Fruit fly (Drosophila melanogaster): ENCODE data around the gene toy.

The toy gene

DNA sequence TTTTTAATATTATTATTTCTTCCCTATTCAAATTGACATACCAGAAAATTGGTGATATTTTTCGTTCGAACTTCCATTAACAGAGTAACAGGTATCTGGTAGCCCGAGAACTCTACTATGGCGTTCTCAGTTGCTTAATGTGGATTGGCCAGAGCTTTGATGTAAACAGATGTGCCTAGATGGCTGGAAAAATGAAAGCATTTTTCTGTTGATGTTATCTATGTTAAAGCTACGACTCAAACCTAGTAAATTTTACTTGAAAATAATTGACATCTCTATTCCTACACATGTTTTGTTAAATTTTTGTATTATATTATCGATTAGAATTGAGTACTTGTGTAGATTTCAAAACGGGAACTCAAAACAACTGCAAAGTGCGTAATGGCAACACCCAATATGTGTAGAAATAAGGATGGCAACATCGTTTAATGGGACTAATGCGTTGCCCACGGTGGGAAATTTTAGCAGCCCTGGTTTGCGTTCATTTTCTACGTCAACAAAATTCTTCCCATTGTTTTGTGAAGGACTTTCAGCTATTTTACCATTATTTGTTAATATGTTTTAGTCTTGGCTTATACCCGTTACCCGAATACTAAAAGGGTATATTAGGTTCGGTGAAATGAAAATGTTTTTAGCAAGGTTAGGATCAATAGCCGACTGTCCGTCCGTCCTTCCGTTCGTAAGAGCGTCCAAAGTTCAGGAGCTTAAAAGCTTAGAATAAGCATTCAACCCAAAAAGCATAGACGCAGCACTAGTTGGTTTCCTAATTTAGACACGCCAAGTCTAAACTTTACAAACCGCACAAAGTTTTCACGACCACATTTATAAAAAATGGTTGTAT, 9.7 kb upstream of the toy start:
- TF ChIP-seq CTCF (optimal IDR thresholded peaks at IDR 0.05) (peak; percentile 85 to 86), CG8478 (optimal IDR thresholded peaks at IDR 0.05) (no peak)

DNA sequence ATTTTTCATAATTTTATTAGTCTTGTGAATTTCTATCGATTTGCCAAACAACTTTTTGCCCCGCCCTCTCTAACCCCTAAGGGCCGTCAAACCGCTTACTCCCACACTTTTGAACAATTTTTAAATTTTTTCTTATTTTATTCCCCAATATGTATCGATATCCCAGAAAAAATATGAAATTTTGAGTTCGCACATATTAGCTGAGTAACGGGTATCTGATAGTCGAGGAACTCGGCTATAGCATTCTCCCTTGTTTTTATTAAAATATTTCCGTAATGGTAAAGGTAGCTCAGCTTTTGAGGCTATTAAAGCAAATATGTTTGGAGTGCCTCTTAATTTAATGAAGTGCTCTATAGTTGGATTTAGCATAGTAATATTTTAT, 9.1 kb upstream of the toy start:
- no peak for TF ChIP-seq CG8478 (optimal IDR thresholded peaks at IDR 0.05)
- no peak for TF ChIP-seq CTCF (optimal IDR thresholded peaks at IDR 0.05)

DNA sequence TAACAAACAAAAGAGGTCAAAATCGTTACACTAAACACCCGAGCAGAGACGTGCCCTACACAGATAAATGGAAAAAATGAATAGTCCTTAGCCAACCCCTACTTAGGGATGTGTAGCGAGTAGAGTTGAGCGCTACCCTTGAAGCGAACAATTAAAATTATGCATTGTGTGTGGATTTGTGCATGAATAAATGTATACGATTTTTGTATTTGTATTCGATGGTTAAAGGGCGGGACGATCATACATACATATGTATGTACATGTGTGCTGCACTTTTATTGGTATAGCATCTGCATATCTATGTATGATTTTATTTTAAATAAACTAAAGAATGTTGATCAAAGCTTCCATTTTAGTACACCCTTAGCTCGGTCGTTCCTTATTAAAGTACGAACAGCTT, 8.4 kb upstream of the toy start:
- no peak for TF ChIP-seq CTCF (optimal IDR thresholded peaks at IDR 0.05)
- no peak for TF ChIP-seq CG8478 (optimal IDR thresholded peaks at IDR 0.05)

DNA sequence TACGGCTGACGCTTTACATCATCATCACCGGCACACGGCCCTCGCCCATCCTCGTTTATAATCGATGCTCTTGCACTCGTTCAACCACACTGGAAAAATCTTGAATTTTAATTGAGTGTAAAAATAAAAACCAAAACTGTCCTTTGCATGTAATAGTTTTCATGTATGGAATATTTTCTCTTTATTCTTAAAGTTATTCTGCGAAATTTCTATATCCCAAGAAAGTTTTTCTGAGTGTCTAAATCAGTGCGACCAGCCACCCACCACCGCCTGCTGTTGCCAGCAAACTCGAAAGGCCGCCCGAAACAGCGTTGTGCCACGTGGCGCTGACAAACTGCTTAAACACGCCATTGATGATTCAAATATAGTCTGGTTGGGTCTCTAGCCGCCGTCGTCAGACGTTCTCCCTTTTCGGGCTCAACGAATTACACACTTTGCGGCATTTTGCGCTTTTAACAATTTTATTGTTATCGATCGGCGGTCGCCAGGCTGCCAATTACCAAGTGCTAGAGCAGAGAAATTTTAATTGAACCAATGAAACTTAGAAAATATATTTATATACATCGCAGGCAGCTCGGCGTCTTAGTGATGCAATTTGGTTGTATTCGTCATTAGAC, 6.6 kb upstream of the toy start:
- TF ChIP-seq CTCF (optimal IDR thresholded peaks at IDR 0.05) (no peak), CG8478 (optimal IDR thresholded peaks at IDR 0.05) (no peak)

DNA sequence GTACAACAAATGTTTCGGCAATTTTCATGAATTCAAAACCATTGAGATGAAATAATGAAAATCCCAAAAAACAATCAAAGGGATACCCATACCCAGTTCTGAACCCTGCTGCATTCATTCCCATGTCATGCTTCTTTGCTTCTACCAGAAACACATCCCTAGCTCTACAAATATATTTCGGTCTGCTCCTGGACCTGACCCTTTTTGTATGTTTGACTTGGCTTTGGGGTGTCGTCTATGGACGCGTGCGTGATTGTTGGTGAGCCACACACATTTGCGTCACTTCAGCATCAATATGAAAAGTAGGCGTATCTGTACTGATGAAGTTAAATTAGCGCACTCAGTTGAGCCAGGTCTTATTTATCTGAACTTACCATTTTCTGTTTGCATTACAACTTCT, 4.8 kb upstream of the toy start:
- no peak for TF ChIP-seq CG8478 (optimal IDR thresholded peaks at IDR 0.05)
- no peak for TF ChIP-seq CTCF (optimal IDR thresholded peaks at IDR 0.05)

DNA sequence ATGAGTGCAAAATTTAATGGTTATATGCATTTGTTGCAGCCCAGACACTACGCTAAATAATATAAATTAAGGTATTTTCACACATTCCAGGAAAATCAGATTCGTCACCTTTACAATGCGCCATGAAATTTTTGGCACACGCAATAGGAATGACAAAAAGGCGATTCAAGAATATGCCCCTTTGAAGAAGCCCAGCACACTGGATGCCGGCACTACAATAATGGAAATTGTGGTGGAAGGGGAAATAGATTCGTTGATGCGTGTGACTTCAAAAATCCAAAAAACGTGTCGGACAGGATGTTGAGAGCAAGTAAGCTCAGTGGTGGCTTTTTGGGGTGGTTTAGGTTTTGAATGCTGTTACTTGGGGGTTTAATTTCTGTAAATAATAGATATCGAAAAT, 1.1 kb upstream of the toy start:
- TF ChIP-seq CTCF (optimal IDR thresholded peaks at IDR 0.05) (no peak), CG8478 (optimal IDR thresholded peaks at IDR 0.05) (no peak)

DNA sequence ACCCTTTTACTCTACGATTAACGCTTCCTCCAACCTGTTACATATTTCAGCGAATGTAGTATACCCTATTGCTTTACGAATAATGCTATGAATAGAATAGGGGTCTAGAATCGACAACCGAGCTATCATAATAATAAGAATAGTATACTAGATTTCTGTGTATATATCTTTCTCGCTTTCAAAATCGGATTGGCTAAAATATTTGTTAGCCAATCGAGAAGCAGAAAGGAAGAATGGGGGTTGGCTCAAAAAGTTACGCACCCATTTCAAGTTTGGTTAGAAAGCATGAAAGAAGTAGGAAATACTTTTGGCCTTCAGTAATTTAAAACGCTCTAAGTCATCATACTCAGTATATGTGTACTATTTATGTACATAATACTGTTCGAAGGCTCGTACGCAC, 6.4 kb downstream of the toy start:
- TF ChIP-seq CG8478 (optimal IDR thresholded peaks at IDR 0.05): no peak
- no peak for TF ChIP-seq CTCF (optimal IDR thresholded peaks at IDR 0.05)

DNA sequence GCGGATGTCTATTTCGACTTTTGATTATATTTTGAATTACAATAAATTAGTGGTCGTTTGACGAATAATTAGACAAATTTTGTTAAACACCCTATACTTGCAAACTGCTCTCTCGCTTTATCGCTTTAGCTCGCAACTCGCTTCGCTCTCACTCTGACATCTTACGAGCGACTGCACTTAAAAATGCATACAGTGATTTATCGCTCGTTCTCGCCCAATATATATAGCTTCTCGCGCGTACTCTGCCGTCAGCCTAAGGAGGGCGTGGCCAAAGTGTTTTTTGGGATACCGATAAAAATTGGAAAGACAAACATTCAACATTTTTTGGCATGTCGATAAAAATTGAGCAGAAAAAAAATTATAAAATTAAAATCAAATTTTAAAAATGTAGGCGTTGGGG, 18.9 kb downstream of the toy start:
- TF ChIP-seq CTCF (optimal IDR thresholded peaks at IDR 0.05): no peak
- TF ChIP-seq CG8478 (optimal IDR thresholded peaks at IDR 0.05): no peak

DNA sequence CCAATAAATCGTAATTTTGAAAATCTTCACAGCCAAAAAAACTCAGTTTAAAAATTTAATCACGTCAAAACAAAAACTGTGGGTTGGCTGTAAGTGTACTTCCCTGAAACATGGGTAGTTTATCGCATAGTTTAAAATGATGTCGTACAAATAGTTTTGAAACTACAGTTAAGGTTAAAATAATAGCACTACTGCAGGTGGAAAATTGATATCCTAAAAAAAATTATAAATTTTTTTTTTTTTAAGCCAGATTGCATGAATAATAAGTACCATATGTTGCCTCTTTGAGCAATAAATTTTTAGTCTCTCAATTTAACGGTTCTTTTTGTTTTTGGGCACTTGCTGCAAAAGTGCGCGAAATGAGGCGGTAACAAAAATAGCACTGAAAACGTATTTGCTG, 35.6 kb downstream of the toy start:
- TF ChIP-seq CTCF (optimal IDR thresholded peaks at IDR 0.05) (no peak), CG8478 (optimal IDR thresholded peaks at IDR 0.05) (no peak)

DNA sequence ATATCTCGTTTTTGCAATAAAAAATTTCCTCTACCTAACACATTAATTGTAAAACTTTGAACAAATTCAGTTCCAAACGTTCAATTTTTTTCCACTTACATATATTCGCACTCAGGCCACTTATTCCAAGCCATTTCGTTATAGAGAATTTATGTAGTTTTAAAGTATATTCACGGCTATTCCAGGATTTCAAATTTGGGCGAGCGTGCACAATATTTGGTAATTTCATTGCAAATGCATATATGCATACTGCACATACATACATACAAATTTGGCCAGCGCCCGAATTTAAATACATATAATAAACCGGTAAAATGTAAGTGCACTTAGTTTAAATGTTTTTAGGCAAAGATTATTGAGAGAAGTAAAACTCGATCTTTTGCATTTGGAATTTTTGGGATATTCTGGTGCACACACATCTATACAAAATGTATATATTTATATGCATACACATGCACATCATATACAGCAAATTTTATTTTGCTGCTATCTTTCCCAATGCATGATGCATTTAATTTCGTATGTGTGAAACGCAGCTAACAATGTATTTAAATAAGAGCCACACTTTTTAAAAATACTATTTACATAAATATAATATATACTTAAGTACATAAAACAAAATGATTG, 36.7 kb downstream of the toy start:
- TF ChIP-seq CG8478 (optimal IDR thresholded peaks at IDR 0.05): no peak
- TF ChIP-seq CTCF (optimal IDR thresholded peaks at IDR 0.05): no peak

DNA sequence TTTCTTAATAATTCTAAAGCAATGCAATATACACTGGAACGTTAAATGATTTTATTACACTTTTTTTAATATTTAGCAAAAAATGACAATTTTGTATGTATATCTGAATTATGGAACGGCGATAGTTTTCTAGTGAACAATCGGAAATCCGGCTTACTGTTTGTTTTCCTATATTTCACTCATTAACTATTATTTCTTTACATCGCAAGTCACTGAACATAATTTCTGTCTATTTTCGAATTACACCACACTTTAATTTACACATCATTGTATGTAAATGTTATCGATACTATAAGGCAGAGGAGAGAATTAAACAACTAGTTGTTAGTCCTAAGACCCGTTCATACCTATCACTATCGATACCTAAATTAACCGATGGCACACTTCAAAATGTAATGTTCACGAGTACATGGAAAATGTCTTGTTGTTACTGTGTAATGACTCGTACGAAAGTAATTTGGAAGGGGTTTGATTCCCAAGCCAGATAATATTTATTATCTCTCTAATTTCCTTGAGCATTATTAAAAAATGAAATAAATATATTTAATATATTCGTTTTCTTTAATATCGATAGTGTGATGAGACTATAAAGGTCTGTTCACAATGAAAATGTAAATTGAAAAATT, 37.4 kb downstream of the toy start, which contains the start of gene PlexA:
PlexA (minus strand) TSS at position 296 of the 626 bp plus-strand sequence.
- no peak for TF ChIP-seq CTCF (optimal IDR thresholded peaks at IDR 0.05)
- TF ChIP-seq CG8478 (optimal IDR thresholded peaks at IDR 0.05): no peak

DNA sequence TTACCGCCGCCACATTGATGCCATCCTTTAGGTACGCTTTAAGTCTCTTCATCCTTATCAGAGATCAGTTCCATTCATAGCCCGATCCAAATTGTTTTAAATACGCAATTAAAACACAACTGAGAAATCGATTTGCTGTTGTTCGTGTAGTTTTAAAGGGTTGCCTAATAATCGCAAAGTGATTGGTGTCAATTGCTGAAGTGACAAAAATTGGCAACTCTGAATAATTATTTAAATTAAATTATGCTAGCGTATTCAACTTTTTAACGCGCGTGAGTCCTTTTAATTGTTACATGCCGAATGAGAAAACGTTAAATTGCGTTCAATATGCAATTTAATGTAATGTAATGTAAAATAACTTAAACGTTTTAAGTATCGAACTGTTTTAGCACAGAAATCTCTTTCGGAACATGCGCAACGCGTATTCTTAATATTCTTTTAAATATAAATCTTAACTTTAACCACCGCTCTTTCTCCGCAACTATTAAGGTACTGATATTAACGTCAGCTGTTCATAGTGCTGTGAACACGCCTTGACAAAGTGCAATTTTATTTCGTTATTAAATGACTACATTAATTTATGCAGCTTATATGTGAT, 39.8 kb downstream of the toy start, which contains the start of gene Mpv17:
Mpv17 (minus strand) TSS at position 164 of the 598 bp plus-strand sequence.
- TF ChIP-seq CG8478 (optimal IDR thresholded peaks at IDR 0.05) (no peak), CTCF (optimal IDR thresholded peaks at IDR 0.05) (no peak)

DNA sequence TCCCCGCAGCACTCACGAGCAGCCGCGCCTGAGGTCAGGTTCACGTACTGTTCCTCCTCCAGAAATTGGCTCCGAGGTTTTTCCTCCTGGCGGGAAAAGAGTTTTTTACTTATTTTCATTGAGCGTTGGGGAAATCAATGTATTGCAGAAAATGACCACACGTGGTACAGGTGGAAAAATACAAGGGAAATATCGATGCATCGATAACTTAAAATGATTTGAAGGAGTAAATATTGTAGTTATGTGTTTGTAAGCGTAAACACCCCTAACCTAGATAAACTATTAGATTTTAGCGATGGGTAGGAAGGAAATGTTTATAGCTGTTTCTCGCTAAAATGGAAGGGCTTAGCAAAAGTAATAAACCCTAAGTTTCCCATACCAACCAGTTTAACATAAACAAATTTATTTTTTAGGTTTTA, 41.2 kb downstream of the toy start:
- TF ChIP-seq CG8478 (optimal IDR thresholded peaks at IDR 0.05) (no peak), CTCF (optimal IDR thresholded peaks at IDR 0.05) (no peak)

DNA sequence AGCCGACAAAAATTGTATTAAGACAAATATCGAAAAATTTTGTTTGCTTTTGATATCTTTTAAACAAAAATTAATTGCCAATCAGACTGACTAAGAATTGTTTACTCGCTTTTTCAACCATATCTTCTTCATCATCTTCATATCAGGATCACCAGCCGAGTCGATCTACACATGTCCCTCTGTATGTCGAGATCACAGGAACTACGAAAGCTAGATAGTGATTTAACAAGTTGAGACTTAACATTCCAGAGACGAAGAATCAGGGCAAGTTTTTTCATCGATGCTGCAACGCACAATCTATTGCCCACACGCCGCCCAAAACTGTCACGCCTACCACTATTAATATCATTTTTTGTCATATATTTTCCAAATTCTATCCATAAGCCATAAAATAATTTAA, 41.6 kb downstream of the toy start, which contains the start of gene ATPsynbeta:
ATPsynbeta (plus strand) TSS at position 348 of the 400 bp plus-strand sequence.
- no peak for TF ChIP-seq CTCF (optimal IDR thresholded peaks at IDR 0.05)
- no peak for TF ChIP-seq CG8478 (optimal IDR thresholded peaks at IDR 0.05)

DNA sequence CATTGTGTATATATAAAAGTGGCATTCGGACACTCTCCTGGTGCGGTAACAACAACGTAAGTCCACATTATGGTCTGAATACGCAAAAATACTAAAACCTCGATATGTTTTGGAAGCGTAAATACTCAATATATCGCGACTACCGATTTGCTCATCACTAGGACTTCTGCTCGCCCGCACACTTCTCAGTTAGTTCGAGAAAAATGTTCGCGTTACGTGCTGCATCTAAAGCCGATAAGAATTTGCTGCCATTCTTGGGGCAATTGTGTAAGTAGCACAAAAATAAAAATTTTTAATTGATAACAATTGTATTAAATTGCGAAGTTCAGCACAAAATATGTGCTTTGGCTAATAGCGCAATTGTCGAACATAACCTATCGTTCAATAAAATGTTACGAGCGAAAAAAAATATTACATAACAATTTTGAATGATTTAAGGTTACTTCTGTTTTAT, 42.2 kb downstream of the toy start, which contains the start of gene CG11076:
CG11076 (minus strand) TSS at position 71 of the 454 bp plus-strand sequence.
- TF ChIP-seq CG8478 (optimal IDR thresholded peaks at IDR 0.05) (no peak), CTCF (optimal IDR thresholded peaks at IDR 0.05) (no peak)

Measured in S2 (cell line).